Worm (Caenorhabditis elegans): ENCODE measurements around the gene C50D2.10.

DNA sequence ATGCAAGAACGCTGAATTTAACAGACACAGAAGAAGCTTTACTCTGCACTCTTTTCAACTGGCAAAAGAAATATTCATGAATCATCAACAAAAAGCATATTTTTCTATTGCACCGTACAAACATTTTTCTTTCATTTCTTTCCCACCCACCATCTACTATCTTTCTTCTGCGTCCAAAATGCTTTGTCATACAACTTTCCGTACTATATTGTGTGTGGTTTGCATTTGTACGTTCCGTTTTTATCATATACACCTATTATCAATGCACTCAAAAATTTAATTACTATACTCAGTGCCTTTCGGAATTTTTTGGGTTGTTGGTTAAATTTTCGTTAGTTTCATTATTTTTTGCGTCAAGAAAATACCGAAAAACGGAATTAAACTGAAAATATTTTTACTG is 31.3 kb upstream of the C50D2.10 start:
- TF ChIP-seq rnt-1 (tag; optimal IDR thresholded peaks at IDR 0.05) (no peak), ttx-3 (tag; optimal IDR thresholded peaks at IDR 0.05) (no peak), unc-86 (tag; optimal IDR thresholded peaks at IDR 0.05) (no peak), pqm-1 (tag; optimal IDR thresholded peaks at IDR 0.05) (no peak), nhr-11 (tag; optimal IDR thresholded peaks at IDR 0.05) (no peak), ceh-14 (tag; optimal IDR thresholded peaks at IDR 0.05) (no peak), K02D7.2 (tag; optimal IDR thresholded peaks at IDR 0.05) (no peak), gmeb-2 (tag; optimal IDR thresholded peaks at IDR 0.05) (no peak), pha-4 (tag; optimal IDR thresholded peaks at IDR 0.05) (no peak)

Measured in whole organism, late embryonic.